Worm (Caenorhabditis elegans) whole organism, L2 larva: Measurements from ENCODE around the gene R07B1.11.

Experiments used
- Y55F3AM.14 ChIP-seq: fragments of 200-800 bp; sonication (Bioruptor generic); optimal IDR thresholded peaks from 2 replicates; lab custom pipeline; 2018; ENCODE audit warnings: mild to moderate bottlenecking, missing genetic modification characterization, missing compliant biosample characterization
- ceh-82 ChIP-seq: fragments of 150-350 bp; optimal IDR thresholded peaks from 2 replicates; lab custom pipeline; 2014; ENCODE audit warnings: missing biosample characterization, missing genetic modification characterization
- dmd-4 ChIP-seq: sonication (generic microtip); optimal IDR thresholded peaks from 2 replicates; lab custom pipeline; 2017; ENCODE audit warnings: missing biosample characterization, missing genetic modification characterization
- fos-1 ChIP-seq: fragments of 150-350 bp; optimal IDR thresholded peaks from 2 replicates; lab custom pipeline; 2014; ENCODE audit warnings: missing biosample characterization, missing genetic modification characterization
- lin-39 ChIP-seq: fragments of 150-350 bp; optimal IDR thresholded peaks from 2 replicates; lab custom pipeline; 2014; ENCODE audit warnings: missing biosample characterization, missing genetic modification reagents, missing genetic modification characterization
- mdl-1 ChIP-seq, 2 experiments: fragments of 150-350 bp in 1 of 2; sonication (generic microtip) in 1 of 2; optimal IDR thresholded peaks; 2 replicates each; lab custom pipeline; 2017; ENCODE audit warnings: missing biosample characterization in 2 of 2, missing genetic modification characterization in 2 of 2
- peb-1 ChIP-seq: fragments of 150-350 bp; optimal IDR thresholded peaks from 2 replicates; lab custom pipeline; 2014; ENCODE audit warnings: missing biosample characterization, missing genetic modification characterization
- snpc-4 ChIP-seq: fragments of 150-350 bp; optimal IDR thresholded peaks from 2 replicates; lab custom pipeline; 2014; ENCODE audit warnings: missing biosample characterization, missing genetic modification characterization
- unc-62 ChIP-seq: fragments of 150-350 bp; optimal IDR thresholded peaks from 2 replicates; lab custom pipeline; 2014; ENCODE audit warnings: missing biosample characterization, missing genetic modification reagents, missing genetic modification characterization
- zag-1 ChIP-seq: fragments of 150-350 bp; optimal IDR thresholded peaks from 2 replicates; lab custom pipeline; 2014; ENCODE audit warnings: missing biosample characterization, missing genetic modification characterization
- ztf-4 ChIP-seq: fragments of 150-350 bp; optimal IDR thresholded peaks from 2 replicates; lab custom pipeline; 2014; ENCODE audit warnings: missing biosample characterization, missing genetic modification characterization

- TF ChIP-seq Y55F3AM.14 (no peak), unc-62 (GFP tag; lab: Kevin White, UChicago) (no peak), ceh-82 (tag; lab: Kevin White, UChicago) (no peak), mdl-1 (tag; optimal IDR thresholded peaks at IDR 0.05; lab: Kevin White, UChicago) (no peak), snpc-4 (no peak), lin-39 (tag; lab: Kevin White, UChicago) (no peak), dmd-4 (tag; lab: Kevin White, UChicago) (no peak), zag-1 (tag; lab: Kevin White, UChicago) (no peak), fos-1 (tag; lab: Kevin White, UChicago) (peak; percentile 91), peb-1 (tag; lab: Kevin White, UChicago) (no peak), ztf-4 (tag; lab: Kevin White, UChicago) (no peak)
Observed at ce11 chrX:9858069-9858468, 1.4 kb downstream of the R07B1.11 start, which contains the start of gene scav-5.
